Worm (Caenorhabditis elegans) whole organism, L3 larva: Measurements from ENCODE around the gene T04A8.13.

ENCODE experiments used
- R02D3.7 ChIP-seq: fragments of 150-350 bp; optimal IDR thresholded peaks from 2 replicates; lab custom pipeline; 2014; ENCODE audit warnings: missing biosample characterization, missing genetic modification characterization
- ZK546.5 ChIP-seq: sonication (generic microtip); optimal IDR thresholded peaks from 2 replicates; lab custom pipeline; 2017; ENCODE audit warnings: missing biosample characterization, missing genetic modification characterization
- aly-2 ChIP-seq: fragments of 150-350 bp; optimal IDR thresholded peaks from 2 replicates; lab custom pipeline; 2014; ENCODE audit warnings: missing biosample characterization, missing genetic modification characterization
- ama-1 ChIP-seq: fragments of 150-350 bp; optimal IDR thresholded peaks from 2 replicates; lab custom pipeline; 2018
- ceh-16 ChIP-seq: sonication (generic microtip); optimal IDR thresholded peaks from 2 replicates; lab custom pipeline; 2017; ENCODE audit warnings: missing biosample characterization, missing genetic modification characterization
- ceh-28 ChIP-seq: fragments of 150-350 bp; optimal IDR thresholded peaks from 2 replicates; lab custom pipeline; 2014; ENCODE audit warnings: missing biosample characterization, missing genetic modification reagents, missing genetic modification characterization
- ceh-9 ChIP-seq: sonication (generic microtip); optimal IDR thresholded peaks from 2 replicates; lab custom pipeline; 2018; ENCODE audit warnings: missing biosample characterization, missing genetic modification characterization
- egl-27 ChIP-seq: sonication (generic microtip); optimal IDR thresholded peaks from 4 replicates; lab custom pipeline; 2017; ENCODE audit warnings: missing biosample characterization, missing genetic modification reagents, missing genetic modification characterization
- egl-5 ChIP-seq: fragments of 150-350 bp; optimal IDR thresholded peaks from 2 replicates; lab custom pipeline; 2017; ENCODE audit warnings: missing biosample characterization, missing genetic modification reagents, missing genetic modification characterization, inconsistent platforms
- elt-2 ChIP-seq: sonication (generic microtip); optimal IDR thresholded peaks from 2 replicates; lab custom pipeline; 2016; ENCODE audit warnings: missing genetic modification reagents, mild to moderate bottlenecking, missing genetic modification characterization, missing compliant biosample characterization
- elt-3 ChIP-seq, 3 experiments: fragments of 150-350 bp in 1 of 3; sonication (generic microtip) in 2 of 3; optimal IDR thresholded peaks; 2 replicates in 2 of 3; 4 replicates in 1 of 3; lab custom pipeline; 2014 to 2017; ENCODE audit warnings: missing biosample characterization in 3 of 3, missing genetic modification characterization in 3 of 3
- eor-1 ChIP-seq, 2 experiments: fragments of 150-350 bp; optimal IDR thresholded peaks; 2 replicates each; lab custom pipeline; 2014 to 2018; ENCODE audit warnings: missing biosample characterization in 2 of 2, missing genetic modification characterization in 2 of 2
- fkh-10 ChIP-seq: sonication (generic microtip); optimal IDR thresholded peaks from 2 replicates; lab custom pipeline; 2017; ENCODE audit warnings: missing biosample characterization, missing genetic modification reagents, missing genetic modification characterization
- jun-1 ChIP-seq: fragments of 150-350 bp; optimal IDR thresholded peaks from 2 replicates; lab custom pipeline; 2014; ENCODE audit warnings: missing biosample characterization, missing genetic modification reagents, missing genetic modification characterization
- lin-15B ChIP-seq: fragments of 150-350 bp; optimal IDR thresholded peaks from 2 replicates; lab custom pipeline; 2014; ENCODE audit warnings: missing biosample characterization, missing genetic modification characterization
- lin-39 ChIP-seq: fragments of 150-350 bp; optimal IDR thresholded peaks from 2 replicates; lab custom pipeline; 2018; ENCODE audit warnings: missing biosample characterization, missing genetic modification reagents, missing genetic modification characterization
- mdl-1 ChIP-seq: fragments of 150-350 bp; optimal IDR thresholded peaks from 2 replicates; lab custom pipeline; 2014; ENCODE audit warnings: missing biosample characterization, missing genetic modification characterization
- mml-1 ChIP-seq: fragments of 150-350 bp; sonication (generic microtip); optimal IDR thresholded peaks from 3 replicates; lab custom pipeline; 2014; ENCODE audit warnings: missing biosample characterization, missing genetic modification characterization
- nfya-1 ChIP-seq: sonication (generic microtip); optimal IDR thresholded peaks from 2 replicates; lab custom pipeline; 2017; ENCODE audit warnings: missing genetic modification characterization, mild to moderate bottlenecking, missing compliant biosample characterization, antibody characterized with exemption, moderate library complexity; ENCODE audit not compliant: insufficient read depth
- nhr-23 ChIP-seq: fragments of 150-350 bp; optimal IDR thresholded peaks from 2 replicates; lab custom pipeline; 2014; ENCODE audit warnings: missing biosample characterization, missing genetic modification reagents, missing genetic modification characterization
- nhr-28 ChIP-seq: fragments of 150-350 bp; optimal IDR thresholded peaks from 2 replicates; lab custom pipeline; 2014; ENCODE audit warnings: missing biosample characterization, missing genetic modification characterization
- nhr-43 ChIP-seq: sonication (generic microtip); optimal IDR thresholded peaks from 2 replicates; lab custom pipeline; 2016; ENCODE audit warnings: mild to moderate bottlenecking, missing genetic modification characterization, missing compliant biosample characterization; ENCODE audit not compliant: poor library complexity, severe bottlenecking
- nhr-67 ChIP-seq: fragments of 150-350 bp; optimal IDR thresholded peaks from 2 replicates; lab custom pipeline; 2014; ENCODE audit warnings: missing biosample characterization, missing genetic modification characterization
- nhr-76 ChIP-seq: fragments of 150-350 bp; sonication (generic microtip); optimal IDR thresholded peaks from 5 replicates; lab custom pipeline; 2014; ENCODE audit warnings: missing biosample characterization, missing genetic modification characterization
- nhr-77 ChIP-seq: fragments of 150-350 bp; optimal IDR thresholded peaks from 2 replicates; lab custom pipeline; 2014; ENCODE audit warnings: missing biosample characterization, missing genetic modification characterization
- pha-4 ChIP-seq: fragments of 150-350 bp; optimal IDR thresholded peaks from 2 replicates; lab custom pipeline; 2014; ENCODE audit warnings: missing biosample characterization, missing genetic modification reagents, missing genetic modification characterization
- pqm-1 ChIP-seq: fragments of 150-350 bp; optimal IDR thresholded peaks from 2 replicates; lab custom pipeline; 2017; ENCODE audit warnings: missing biosample characterization, missing genetic modification characterization, inconsistent platforms
- sea-2 ChIP-seq: fragments of 150-350 bp; sonication (generic microtip); optimal IDR thresholded peaks from 4 replicates; lab custom pipeline; 2014; ENCODE audit warnings: missing biosample characterization, missing genetic modification reagents, missing genetic modification characterization
- skn-1 ChIP-seq: fragments of 150-350 bp; optimal IDR thresholded peaks from 2 replicates; lab custom pipeline; 2014; ENCODE audit warnings: missing biosample characterization, missing genetic modification characterization
- snpc-4 ChIP-seq: fragments of 150-350 bp; optimal IDR thresholded peaks from 2 replicates; lab custom pipeline; 2014; ENCODE audit warnings: missing biosample characterization, missing genetic modification characterization
- unc-62 ChIP-seq: fragments of 150-350 bp; sonication (generic microtip); optimal IDR thresholded peaks from 4 replicates; lab custom pipeline; 2014; ENCODE audit warnings: missing biosample characterization, missing genetic modification reagents, missing genetic modification characterization
- zag-1 ChIP-seq: fragments of 150-350 bp; optimal IDR thresholded peaks from 2 replicates; lab custom pipeline; 2014; ENCODE audit warnings: missing biosample characterization, missing genetic modification characterization
- ztf-4 ChIP-seq: fragments of 150-350 bp; optimal IDR thresholded peaks from 2 replicates; lab custom pipeline; 2014; ENCODE audit warnings: missing biosample characterization, missing genetic modification characterization

Gene T04A8.13

ce11 chrIII:4721750-4722149 is 15.0 kb downstream of the T04A8.13 start, which contains the start of gene acy-1 (continued):
- TF ChIP-seq snpc-4 (tag; lab: Kevin White, UChicago) (peak; percentile 51), egl-27 (tag; lab: Kevin White, UChicago) (no peak), ceh-9 (tag; lab: Kevin White, UChicago) (no peak), elt-2 (tag; lab: Kevin White, UChicago) (no peak)

DNA sequence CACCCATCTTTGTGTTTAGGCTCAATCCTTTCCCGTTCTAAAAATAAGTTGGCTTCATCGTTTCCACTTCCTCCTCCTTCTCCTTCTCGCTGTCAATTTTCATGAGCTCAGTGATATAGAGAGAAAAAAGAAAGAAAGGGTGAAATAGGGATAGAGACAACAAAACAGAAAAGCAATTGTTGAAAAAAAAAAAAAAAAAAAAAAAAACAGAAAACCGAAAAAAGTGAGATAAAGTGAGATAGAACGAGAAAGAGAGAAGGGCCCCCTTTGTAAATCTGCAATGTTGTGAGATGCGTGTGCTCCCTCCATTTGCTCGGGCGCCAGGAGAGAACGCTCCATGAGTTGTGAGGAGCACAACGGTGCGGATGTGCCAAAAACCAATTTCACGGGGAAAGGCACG is 17.1 kb downstream of the T04A8.13 start:
- peak; percentile 33 for TF ChIP-seq egl-5
- TF ChIP-seq nfya-1 (tag; lab: Kevin White, UChicago) = peak; percentile 50
- peak; percentile 6 for TF ChIP-seq lin-39
- no peak for TF ChIP-seq nhr-76 (tag; lab: Kevin White, UChicago)
- TF ChIP-seq unc-62 (GFP tag; lab: Kevin White, UChicago) = no peak
- TF ChIP-seq lin-15B (tag; lab: Kevin White, UChicago) = no peak
- TF ChIP-seq elt-3 (tag; optimal IDR thresholded peaks at IDR 0.05; lab: Kevin White, UChicago) = no peak
- TF ChIP-seq skn-1 = no peak
- TF ChIP-seq ZK546.5 (tag; lab: Kevin White, UChicago) = no peak
- TF ChIP-seq snpc-4 (tag; lab: Kevin White, UChicago) = no peak
- peak; percentile 24 for TF ChIP-seq fkh-10 (GFP tag; lab: Kevin White, UChicago)

DNA sequence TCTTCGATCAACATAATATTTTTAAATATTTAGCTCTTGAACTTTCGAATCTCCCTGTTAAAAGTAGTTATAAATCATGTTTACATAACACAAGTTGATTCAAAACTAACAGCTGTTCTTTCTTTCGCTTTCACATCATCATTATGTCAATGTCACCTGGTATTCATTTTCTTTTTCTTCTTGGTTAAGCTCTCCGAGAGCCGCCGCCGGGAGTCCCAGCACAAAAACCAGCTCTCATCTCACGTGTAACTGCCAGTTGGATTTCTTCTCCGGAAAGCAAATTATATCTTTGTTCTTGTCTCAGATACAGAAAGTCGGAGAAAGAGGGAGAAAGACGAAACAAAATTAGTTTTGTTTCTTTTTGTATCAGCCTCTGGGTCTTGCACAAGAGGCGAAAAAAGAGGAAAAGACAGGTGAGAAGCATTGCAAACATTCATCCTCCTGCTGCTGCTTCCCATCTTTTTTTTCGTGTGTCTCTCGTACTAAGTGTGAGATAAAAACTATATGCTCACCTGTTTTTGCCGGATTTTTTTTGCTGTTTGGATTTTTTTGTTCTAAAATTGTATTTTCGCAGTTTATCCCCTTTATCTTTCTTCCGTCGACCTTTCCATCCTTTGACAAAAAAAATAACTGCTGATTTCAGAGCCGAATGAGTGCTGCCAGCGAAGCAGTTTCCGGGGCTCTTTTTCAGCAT is 24.7 kb downstream of the T04A8.13 start, which contains the start of gene F17C8.3:
Gene F17C8.3 (plus strand): TSS at position 644 of the 694 bp plus-strand sequence.
- TF ChIP-seq zag-1 (tag; lab: Kevin White, UChicago) = no peak
- TF ChIP-seq nfya-1 (tag; lab: Kevin White, UChicago) = peak; percentile 48
- TF ChIP-seq mdl-1 (tag; lab: Kevin White, UChicago) = peak; percentile 10

DNA sequence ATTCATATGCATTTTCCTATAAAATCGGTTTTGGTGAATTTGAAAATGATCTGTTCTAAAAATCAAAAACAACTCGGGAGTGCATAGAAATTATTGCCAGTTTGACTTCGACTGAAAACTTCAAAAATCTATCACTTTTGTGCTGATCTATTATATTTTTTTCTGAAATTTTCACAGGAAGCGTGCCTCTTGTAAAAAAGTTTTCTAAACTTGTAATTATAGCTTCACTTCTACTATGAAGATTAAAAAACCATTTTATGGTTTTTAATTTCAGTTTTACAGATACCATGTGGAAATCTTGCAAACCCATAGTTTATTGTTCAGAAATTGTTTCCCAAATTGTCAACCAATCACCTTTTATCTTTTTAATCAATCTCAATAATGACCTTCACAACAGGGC is 27.3 kb downstream of the T04A8.13 start, which contains the start of gene F17C8.9:
Gene F17C8.9 (plus strand): TSS at position 301 of the 400 bp plus-strand sequence.
- no peak for TF ChIP-seq nhr-67 (tag; lab: Kevin White, UChicago)
- no peak for TF ChIP-seq ceh-16 (tag; lab: Kevin White, UChicago)
- no peak for TF ChIP-seq jun-1
- TF ChIP-seq sea-2 (GFP tag; lab: Kevin White, UChicago) = no peak
- TF ChIP-seq unc-62 (GFP tag; lab: Kevin White, UChicago) = no peak
- TF ChIP-seq elt-3 (tag; optimal IDR thresholded peaks at IDR 0.05; lab: Kevin White, UChicago) = no peak

DNA sequence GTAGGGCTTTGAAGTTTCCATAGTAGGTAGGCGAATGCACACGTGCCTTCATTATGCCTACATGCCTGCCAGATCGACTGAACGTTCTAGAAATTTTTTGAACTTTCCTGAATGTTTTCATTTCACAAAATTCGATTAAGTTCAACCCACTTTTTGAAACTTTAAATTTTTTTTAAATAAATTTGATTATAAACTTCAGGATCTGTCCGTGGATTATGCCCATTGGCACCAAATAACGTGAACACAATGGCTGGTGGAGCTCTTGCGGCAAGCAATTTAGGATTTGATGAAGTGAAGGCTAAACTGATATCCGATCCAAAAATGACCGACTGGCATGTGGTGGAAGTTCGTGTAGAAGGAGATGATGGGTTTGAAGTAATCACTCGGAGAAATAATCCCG is 28.7 kb downstream of the T04A8.13 start, which contains the start of gene F17C8.7:
Gene F17C8.7 (plus strand): TSS at position 301 of the 400 bp plus-strand sequence.
- TF ChIP-seq fkh-10 (GFP tag; lab: Kevin White, UChicago) (no peak), nhr-23 (tag; lab: Kevin White, UChicago) (no peak), pha-4 (no peak)

- TF ChIP-seq aly-2 (tag; lab: Kevin White, UChicago) = no peak
These were observed 33.2 kb downstream of the T04A8.13 start, which contains the start of gene ras-2 for ce11 chrIII:4739975-4740374. Gene ras-2 (minus strand): TSS chrIII:4740075.

DNA sequence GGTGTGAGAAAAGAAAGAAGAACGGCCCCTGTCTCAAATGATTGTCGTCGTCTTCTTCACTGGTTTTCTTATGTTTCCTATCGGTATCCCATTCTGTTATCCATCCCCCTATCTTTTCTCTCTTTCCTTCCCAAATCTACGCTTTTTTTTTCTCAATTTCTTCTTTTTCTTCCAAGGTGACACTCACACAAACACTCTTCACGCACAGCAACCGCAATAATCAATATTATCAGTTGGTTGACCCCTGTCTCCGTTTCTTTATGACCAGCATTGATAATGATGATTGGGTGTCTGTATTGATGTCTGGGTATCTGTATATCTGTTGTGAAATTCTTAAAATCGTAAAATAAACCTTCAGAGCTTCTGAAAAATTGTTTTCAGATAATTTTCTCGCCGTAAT is 34.0 kb downstream of the T04A8.13 start:
- TF ChIP-seq elt-3 (tag; optimal IDR thresholded peaks at IDR 0.05; lab: Kevin White, UChicago) (no peak), elt-2 (tag; lab: Kevin White, UChicago) (peak; percentile 31), unc-62 (GFP tag; lab: Kevin White, UChicago) (no peak), nhr-23 (tag; lab: Kevin White, UChicago) (peak; percentile 63), nfya-1 (tag; lab: Kevin White, UChicago) (peak; percentile 48), lin-15B (tag; lab: Kevin White, UChicago) (no peak), lin-39 (peak; percentile 8), mml-1 (no peak), nhr-28 (tag; lab: Kevin White, UChicago) (no peak), ceh-28 (tag; lab: Kevin White, UChicago) (peak; percentile 45), R02D3.7 (tag; lab: Kevin White, UChicago) (no peak), ceh-9 (tag; lab: Kevin White, UChicago) (no peak), fkh-10 (GFP tag; lab: Kevin White, UChicago) (no peak), mdl-1 (tag; lab: Kevin White, UChicago) (no peak), pqm-1 (tag; lab: Kevin White, UChicago) (no peak), nhr-77 (tag; lab: Kevin White, UChicago) (no peak), nhr-43 (tag; lab: Kevin White, UChicago) (no peak), skn-1 (no peak), eor-1 (tag; optimal IDR thresholded peaks at IDR 0.05; lab: Kevin White, UChicago) (no peak), ama-1 (lab: Kevin White, UChicago) (no peak), ztf-4 (no peak)
